Worm (Caenorhabditis elegans): ENCODE measurements around the gene lips-15.

ce11 chrII:12573541-12573940, 30.6 kb upstream of the lips-15 start, which contains the start of gene Y38E10A.2:
- TF ChIP-seq ceh-30 (tag; optimal IDR thresholded peaks at IDR 0.05) (no peak), ceh-24 (tag; optimal IDR thresholded peaks at IDR 0.05) (no peak), sox-4 (tag; optimal IDR thresholded peaks at IDR 0.05) (no peak), F13H6.1 (tag; optimal IDR thresholded peaks at IDR 0.05) (no peak), unc-86 (tag; optimal IDR thresholded peaks at IDR 0.05) (no peak), ceh-31 (tag; optimal IDR thresholded peaks at IDR 0.05) (no peak), tbx-2 (tag; optimal IDR thresholded peaks at IDR 0.05) (no peak), dve-1 (tag; optimal IDR thresholded peaks at IDR 0.05) (no peak), fkh-10 (GFP tag; optimal IDR thresholded peaks at IDR 0.05) (no peak), sox-2 (GFP tag; IDR thresholded peaks at IDR 0.05) (no peak), nfya-1 (tag; optimal IDR thresholded peaks at IDR 0.05) (no peak), ceh-18 (tag; optimal IDR thresholded peaks at IDR 0.05) (no peak), ceh-2 (tag; optimal IDR thresholded peaks at IDR 0.05) (no peak), ama-1 (optimal IDR thresholded peaks at IDR 0.05) (no peak)

Measured in whole organism, late embryonic.